Worm (Caenorhabditis elegans) whole organism, mixed stage, embryonic: ENCODE measurements around the gene B0457.2.
A peak's percentile ranks its signal among the peaks of the same experiment; 100 is the strongest.

ENCODE experiments used
- ceh-83 ChIP-seq: fragments of 200-800 bp; sonication (Bioruptor generic); optimal IDR thresholded peaks from 2 replicates; lab custom pipeline; 2018; ENCODE audit warnings: mild to moderate bottlenecking, missing genetic modification characterization, missing compliant biosample characterization
- ces-1 ChIP-seq: fragments of 150-350 bp; optimal IDR thresholded peaks from 2 replicates; lab custom pipeline; 2014; ENCODE audit warnings: missing biosample characterization, missing genetic modification reagents, missing genetic modification characterization
- elt-3 ChIP-seq: fragments of 150-350 bp; optimal IDR thresholded peaks from 2 replicates; lab custom pipeline; 2014; ENCODE audit warnings: missing biosample characterization, missing genetic modification characterization
- lin-13 ChIP-seq: fragments of 150-350 bp; optimal IDR thresholded peaks from 2 replicates; lab custom pipeline; 2014; ENCODE audit warnings: missing biosample characterization, missing genetic modification characterization
- lsy-2 ChIP-seq: fragments of 150-350 bp; optimal IDR thresholded peaks from 2 replicates; lab custom pipeline; 2014; ENCODE audit warnings: missing biosample characterization, missing genetic modification characterization
- nhr-237 ChIP-seq: fragments of 150-350 bp; optimal IDR thresholded peaks from 2 replicates; lab custom pipeline; 2014; ENCODE audit warnings: missing biosample characterization, missing genetic modification characterization
- pha-4 ChIP-seq: fragments of 150-350 bp; optimal IDR thresholded peaks from 2 replicates; lab custom pipeline; 2018; ENCODE audit warnings: missing biosample characterization, missing genetic modification reagents, missing genetic modification characterization
- sem-2 ChIP-seq: fragments of 200-800 bp; sonication (Bioruptor generic); optimal IDR thresholded peaks from 2 replicates; lab custom pipeline; 2018; ENCODE audit warnings: mild to moderate bottlenecking, missing genetic modification characterization, missing compliant biosample characterization
- snpc-4 ChIP-seq: fragments of 150-350 bp; optimal IDR thresholded peaks from 2 replicates; lab custom pipeline; 2014; ENCODE audit warnings: missing biosample characterization, missing genetic modification characterization
- unc-39 ChIP-seq: fragments of 150-350 bp; optimal IDR thresholded peaks from 2 replicates; lab custom pipeline; 2014; ENCODE audit warnings: missing biosample characterization, missing genetic modification characterization
- unc-62 ChIP-seq: fragments of 150-350 bp; optimal IDR thresholded peaks from 2 replicates; lab custom pipeline; 2014; ENCODE audit warnings: missing biosample characterization, missing genetic modification reagents, missing genetic modification characterization
- zip-8 ChIP-seq: fragments of 150-350 bp; optimal IDR thresholded peaks from 2 replicates; lab custom pipeline; 2014; ENCODE audit warnings: missing biosample characterization, missing genetic modification characterization
- ztf-11 ChIP-seq: fragments of 150-350 bp; optimal IDR thresholded peaks from 2 replicates; lab custom pipeline; 2014; ENCODE audit warnings: missing biosample characterization, missing genetic modification characterization

DNA sequence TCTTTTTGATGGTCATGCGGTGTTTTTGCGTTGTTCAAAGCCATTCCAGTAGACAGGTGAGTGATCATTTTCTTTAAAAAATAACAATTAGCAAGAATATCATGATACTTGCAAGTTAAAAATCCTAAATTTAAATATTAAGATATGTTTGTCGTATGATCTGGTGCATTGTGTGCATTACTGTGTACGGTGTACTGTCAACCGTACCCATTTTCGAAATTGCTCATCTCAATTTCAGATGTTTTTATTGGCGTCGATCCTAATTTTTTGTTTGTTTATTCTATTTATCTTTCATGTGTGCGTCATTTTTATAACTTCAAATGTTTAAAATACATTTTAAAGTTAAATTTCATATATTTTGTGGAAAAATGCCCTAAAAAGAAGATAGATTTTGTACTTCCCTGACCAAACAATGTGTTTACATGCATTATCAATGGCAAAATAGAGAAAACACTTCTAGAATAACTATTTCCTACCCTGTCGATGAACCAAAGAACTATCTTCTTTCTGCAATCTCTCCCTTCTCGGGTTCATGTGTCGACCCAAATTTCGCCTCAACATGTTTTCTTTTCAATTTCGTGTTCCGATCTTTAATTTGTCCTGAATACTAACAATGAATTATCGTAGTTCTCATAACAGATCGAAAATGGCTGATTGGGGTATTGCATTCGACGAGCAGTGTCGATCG, 41.9 kb downstream of the B0457.2 start, which contains the start of the genes T07D4.5 and ddx-19:
- TF ChIP-seq unc-39 (tag; lab: Kevin White, UChicago) (no peak), ztf-11 (tag; lab: Kevin White, UChicago) (no peak), snpc-4 (tag; lab: Kevin White, UChicago) (no peak), sem-2 (GFP tag; lab: Kevin White, UChicago) (no peak), zip-8 (tag; lab: Kevin White, UChicago) (no peak), ceh-83 (GFP tag; lab: Kevin White, UChicago) (no peak), lin-13 (tag; lab: Kevin White, UChicago) (no peak), ces-1 (GFP tag; lab: Kevin White, UChicago) (no peak), nhr-237 (tag; lab: Kevin White, UChicago) (no peak), lsy-2 (tag; lab: Kevin White, UChicago) (peak; percentile 96), unc-62 (GFP tag; lab: Kevin White, UChicago) (no peak), elt-3 (tag; lab: Kevin White, UChicago) (no peak), pha-4 (tag; lab: Kevin White, UChicago) (peak; percentile 38)
